Fruit fly (Drosophila melanogaster) S2 (cell line): Measurements from ENCODE around the gene CG42832.

Experiments used
- CG8478 ChIP-seq: fragments of >200 bp; optimal IDR thresholded peaks from 2 replicates; lab custom pipeline; 2018
- CTCF ChIP-seq, 2 experiments: fragments of >200 bp; optimal IDR thresholded peaks; 2 replicates each; lab custom pipeline; 2018

DNA sequence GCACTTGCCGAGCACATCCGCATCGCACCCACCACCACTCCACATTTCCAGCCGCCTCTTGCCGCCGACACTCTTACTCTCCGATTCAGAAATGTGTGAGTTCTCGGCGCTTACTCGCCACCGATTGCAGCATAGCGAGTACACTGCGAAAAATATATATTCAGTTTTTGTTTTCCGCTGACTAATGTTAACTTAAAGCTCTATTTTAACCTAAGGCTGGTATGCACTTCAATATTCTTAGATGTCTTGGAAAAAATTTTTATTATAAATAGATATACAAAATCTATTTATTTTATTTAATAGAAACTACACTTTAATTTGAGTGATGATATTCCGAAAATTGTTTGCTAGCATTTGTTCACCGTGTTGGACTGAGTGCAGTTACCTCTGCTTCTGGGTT, 10.7 kb upstream of the CG42832 start:
- no peak for TF ChIP-seq CTCF (optimal IDR thresholded peaks at IDR 0.05; lab: Kevin White, UChicago)
- no peak for TF ChIP-seq CG8478
